Fruit fly (Drosophila melanogaster) whole organism, pupa: ENCODE data around the gene CG43925.
A peak's percentile ranks its signal among the peaks of the same experiment; 100 is the strongest.

Experiments used
- CG10348 ChIP-seq: fragments of 200-800 bp; sonication (Bioruptor generic); IDR thresholded peaks from 2 replicates; pipeline ENCODE4 v1.3.6; 2022; ENCODE audit warnings: missing biosample characterization, missing genetic modification characterization
- CG12605 ChIP-seq: fragments of 200-800 bp; sonication (Bioruptor generic); IDR thresholded peaks from 2 replicates; pipeline ENCODE4 v1.3.6; 2022; ENCODE audit warnings: missing biosample characterization, missing genetic modification characterization
- CG13204 ChIP-seq: fragments of 200-800 bp; sonication (Bioruptor generic); optimal IDR thresholded peaks from 2 replicates; lab custom pipeline; 2018; ENCODE audit warnings: missing biosample characterization, mild to moderate bottlenecking, missing genetic modification characterization, moderate library complexity
- CG14655 ChIP-seq: fragments of 200-800 bp; sonication (Bioruptor generic); optimal IDR thresholded peaks from 3 replicates; lab custom pipeline; 2017; ENCODE audit warnings: mild to moderate bottlenecking, missing biosample characterization, missing genetic modification reagents, missing genetic modification characterization
- CG15710 ChIP-seq: fragments of 200-800 bp; sonication (Bioruptor generic); optimal IDR thresholded peaks from 2 replicates; lab custom pipeline; 2018; ENCODE audit warnings: missing biosample characterization, mild to moderate bottlenecking, missing genetic modification characterization, moderate library complexity
- CG17806 ChIP-seq: fragments of 200-800 bp; sonication (Bioruptor generic); optimal IDR thresholded peaks from 2 replicates; lab custom pipeline; 2018; ENCODE audit warnings: missing biosample characterization, mild to moderate bottlenecking, missing genetic modification characterization, moderate library complexity
- CG32121 ChIP-seq: fragments of 200-800 bp; sonication (Bioruptor generic); IDR thresholded peaks from 2 replicates; pipeline ENCODE4 v1.3.6; 2022; ENCODE audit warnings: missing biosample characterization, missing genetic modification characterization
- CG34367 ChIP-seq: fragments of 200-800 bp; sonication (Bioruptor generic); optimal IDR thresholded peaks from 2 replicates; lab custom pipeline; 2018; ENCODE audit warnings: missing biosample characterization, mild to moderate bottlenecking, missing genetic modification characterization
- CG4496 ChIP-seq: fragments of 200-800 bp; sonication (Bioruptor generic); IDR thresholded peaks from 3 replicates; pipeline ENCODE4 v1.3.6; 2022; ENCODE audit warnings: missing biosample characterization, missing genetic modification characterization
- CG8159 ChIP-seq: fragments of 200-800 bp; sonication (Bioruptor generic); optimal IDR thresholded peaks from 3 replicates; lab custom pipeline; 2018; ENCODE audit warnings: missing biosample characterization, mild to moderate bottlenecking, missing genetic modification characterization, moderate library complexity
- CG8301 ChIP-seq: fragments of 200-800 bp; sonication (Bioruptor generic); optimal IDR thresholded peaks from 2 replicates; lab custom pipeline; 2018; ENCODE audit warnings: missing biosample characterization, mild to moderate bottlenecking, missing genetic modification characterization
- CG9948 ChIP-seq: fragments of 200-800 bp; sonication (Bioruptor generic); optimal IDR thresholded peaks from 2 replicates; lab custom pipeline; 2018; ENCODE audit warnings: missing biosample characterization, mild to moderate bottlenecking, missing genetic modification characterization, moderate library complexity
- D1 ChIP-seq: fragments of 200-800 bp; sonication (Bioruptor generic); optimal IDR thresholded peaks from 2 replicates; lab custom pipeline; 2018; ENCODE audit warnings: missing biosample characterization, mild to moderate bottlenecking, missing genetic modification characterization, moderate library complexity
- EcR ChIP-seq: fragments of 200-800 bp; sonication (Bioruptor generic); optimal IDR thresholded peaks from 3 replicates; lab custom pipeline; 2019; ENCODE audit warnings: missing biosample characterization, missing genetic modification characterization, mild to moderate bottlenecking, moderate library complexity, missing genetic modification reagents
- Ets98B ChIP-seq: fragments of 200-800 bp; sonication (Bioruptor generic); IDR thresholded peaks from 2 replicates; pipeline ENCODE4 v1.3.6; 2022; ENCODE audit warnings: missing biosample characterization, missing genetic modification characterization
- Pif1A ChIP-seq: fragments of 200-800 bp; sonication (Bioruptor generic); optimal IDR thresholded peaks from 3 replicates; lab custom pipeline; 2016; ENCODE audit warnings: missing biosample characterization, missing genetic modification characterization
- Pif1B ChIP-seq: fragments of 200-800 bp; sonication (Bioruptor generic); optimal IDR thresholded peaks from 3 replicates; lab custom pipeline; 2016; ENCODE audit warnings: missing biosample characterization, missing genetic modification characterization
- Snoo ChIP-seq: fragments of 200-800 bp; sonication (Bioruptor generic); optimal IDR thresholded peaks from 3 replicates; lab custom pipeline; 2017; ENCODE audit warnings: missing biosample characterization, mild to moderate bottlenecking, missing genetic modification characterization, inconsistent platforms
- fd96Ca ChIP-seq: fragments of 200-800 bp; sonication (Bioruptor generic); IDR thresholded peaks from 3 replicates; pipeline ENCODE4 v1.3.6; 2022; ENCODE audit warnings: missing biosample characterization, missing genetic modification characterization
- gl ChIP-seq: fragments of 200-800 bp; sonication (Bioruptor generic); optimal IDR thresholded peaks from 2 replicates; lab custom pipeline; 2018; ENCODE audit warnings: missing biosample characterization, mild to moderate bottlenecking, missing genetic modification characterization
- rn ChIP-seq: fragments of 200-800 bp; sonication (Bioruptor generic); IDR thresholded peaks from 2 replicates; pipeline ENCODE4 v1.3.6; 2022; ENCODE audit warnings: missing biosample characterization, missing genetic modification characterization

Gene CG43925

DNA sequence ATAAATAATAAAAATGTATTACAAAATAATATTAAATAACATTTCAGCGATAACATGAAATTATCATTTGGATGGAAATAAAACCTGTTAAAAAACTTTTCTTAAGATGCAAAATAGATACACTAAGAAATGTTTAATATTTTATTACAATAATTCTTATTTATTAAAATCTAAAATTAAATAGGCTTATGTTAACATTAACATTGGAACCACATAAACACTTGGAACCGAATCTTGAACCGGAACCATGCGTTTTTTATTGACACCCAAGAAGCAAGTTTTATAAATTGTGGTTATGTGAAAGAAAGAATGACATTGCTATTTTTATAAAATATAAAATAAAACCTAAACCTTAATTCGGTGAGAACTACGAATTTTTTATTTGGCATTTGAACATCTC is 16.0 kb upstream of the CG43925 start, which contains the start of gene kmg:
TSS of gene kmg (plus strand) at position 301 of the 400 bp plus-strand sequence.
- TF ChIP-seq fd96Ca (GFP tag; lab: Robert Waterston, UW) = no peak
- no peak for TF ChIP-seq CG10348 (GFP tag; lab: Robert Waterston, UW)
- no peak for TF ChIP-seq EcR (GFP tag; lab: Kevin White, UChicago)
- TF ChIP-seq CG15710 (tag; lab: Kevin White, UChicago) = no peak
- no peak for TF ChIP-seq CG12605 (GFP tag; lab: Robert Waterston, UW)
- TF ChIP-seq CG8301 (tag; lab: Kevin White, UChicago) = no peak
- no peak for TF ChIP-seq Ets98B (GFP tag; lab: Robert Waterston, UW)

- TF ChIP-seq CG12605 (GFP tag; lab: Robert Waterston, UW) (no peak), CG13204 (GFP tag; lab: Kevin White, UChicago) (peak; percentile 23), CG32121 (GFP tag; lab: Robert Waterston, UW) (0 out of 2 replicates have a peak, but pooled peaks have one; percentile 13), EcR (GFP tag; lab: Kevin White, UChicago) (peak; percentile 29), CG34367 (peak; percentile 80), CG10348 (GFP tag; lab: Robert Waterston, UW) (no peak), Pif1A (GFP tag; lab: Kevin White, UChicago) (peak; percentile 44), rn (GFP tag; lab: Robert Waterston, UW) (0 out of 2 replicates have a peak, but pooled peaks have one; percentile 32), CG4496 (GFP tag; lab: Robert Waterston, UW) (peak; percentile 63), CG8301 (tag; lab: Kevin White, UChicago) (peak; percentile 81), D1 (no peak), Pif1B (GFP tag; lab: Kevin White, UChicago) (no peak), Snoo (peak; percentile 82), CG17806 (peak; percentile 78), CG8159 (tag; lab: Kevin White, UChicago) (peak; percentile 91), CG14655 (GFP tag; lab: Kevin White, UChicago) (no peak), CG9948 (tag; lab: Kevin White, UChicago) (peak; percentile 88), fd96Ca (GFP tag; lab: Robert Waterston, UW) (0 out of 3 replicates have a peak, but pooled peaks have one; percentile 45), gl (tag; lab: Kevin White, UChicago) (peak; percentile 29), Ets98B (GFP tag; lab: Robert Waterston, UW) (peak; percentile 37; the same call in 1 of the 2 replicates), CG15710 (tag; lab: Kevin White, UChicago) (peak; percentile 87)
Observed at dm6 chr2L:13164994-13165801, 11.0 kb upstream of the CG43925 start, which contains the start of gene Sirt1. Gene Sirt1 (plus strand): TSS chr2L:13165564.

DNA sequence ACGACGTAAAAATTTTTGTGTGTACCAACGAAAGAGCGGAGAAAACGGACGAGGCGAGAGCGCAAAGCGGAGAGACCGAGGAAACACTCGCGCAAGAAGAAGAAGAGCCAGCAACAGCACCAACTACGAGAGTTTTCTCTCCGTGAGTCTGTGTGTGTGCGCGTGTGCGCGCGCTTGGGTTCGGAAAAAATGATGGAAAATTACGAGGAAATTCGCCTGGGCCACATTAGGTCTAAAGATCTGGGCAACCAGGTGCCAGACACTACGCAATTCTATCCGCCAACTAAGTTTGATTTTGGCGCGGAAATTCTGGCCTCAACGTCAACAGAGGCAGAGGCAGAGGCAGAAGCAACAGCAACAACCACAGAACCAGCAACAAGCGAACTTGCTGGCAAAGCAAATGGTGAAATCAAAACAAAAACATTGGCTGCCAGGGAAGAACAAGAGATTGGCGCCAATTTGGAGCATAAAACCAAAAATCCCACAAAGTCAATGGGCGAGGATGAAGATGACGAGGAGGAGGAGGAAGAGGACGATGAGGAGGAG is 10.3 kb upstream of the CG43925 start, which contains the start of gene DnaJ-H:
TSS of gene DnaJ-H (minus strand) at position 271 of the 546 bp plus-strand sequence.
- TF ChIP-seq CG15710 (tag; lab: Kevin White, UChicago) (no peak), CG12605 (GFP tag; lab: Robert Waterston, UW) (peak; percentile 17; the same call in 1 of the 2 replicates)
- TF ChIP-seq, all 21 proteins: peak for 1

dm6 chr2L:13176701-13177249 is 552 bp downstream of the CG43925 start, which contains the start of the genes Sfmbt and CG5439:
Gene Sfmbt (minus strand): TSS chr2L:13176785.
Gene CG5439 (plus strand): TSS chr2L:13177150.
- peak; percentile 62 for TF ChIP-seq CG8159 (tag; lab: Kevin White, UChicago)
- no peak for TF ChIP-seq CG8301 (tag; lab: Kevin White, UChicago)
- peak; percentile 53 for TF ChIP-seq CG17806
- TF ChIP-seq CG4496 (GFP tag; lab: Robert Waterston, UW) = peak; percentile 43; the same call in 1 of the 3 replicates
- 0 out of 2 replicates have a peak, but pooled peaks have one; percentile 23 for TF ChIP-seq CG32121 (GFP tag; lab: Robert Waterston, UW)
- TF ChIP-seq CG14655 (GFP tag; lab: Kevin White, UChicago) = no peak
- peak; percentile 8 for TF ChIP-seq CG34367
- TF ChIP-seq CG9948 (tag; lab: Kevin White, UChicago) = peak; percentile 51
- no peak for TF ChIP-seq Pif1A (GFP tag; lab: Kevin White, UChicago)
- no peak for TF ChIP-seq D1
- TF ChIP-seq Ets98B (GFP tag; lab: Robert Waterston, UW) = no peak
- TF ChIP-seq Snoo = peak; percentile 71
- TF ChIP-seq EcR (GFP tag; lab: Kevin White, UChicago) = no peak
- TF ChIP-seq fd96Ca (GFP tag; lab: Robert Waterston, UW) = peak; percentile 66; the same call in 2 of the 3 replicates
- no peak for TF ChIP-seq CG12605 (GFP tag; lab: Robert Waterston, UW)
- TF ChIP-seq CG15710 (tag; lab: Kevin White, UChicago) = peak; percentile 68
- peak; percentile 39 for TF ChIP-seq rn (GFP tag; lab: Robert Waterston, UW)
- no peak for TF ChIP-seq gl (tag; lab: Kevin White, UChicago)
- TF ChIP-seq Pif1B (GFP tag; lab: Kevin White, UChicago) = no peak
- no peak for TF ChIP-seq CG10348 (GFP tag; lab: Robert Waterston, UW)

dm6 chr2L:13179095-13179494 is 2.9 kb downstream of the CG43925 start, which contains the start of gene Alg7:
Gene Alg7 (plus strand): TSS chr2L:13179247.
- TF ChIP-seq gl (tag; lab: Kevin White, UChicago) = no peak
- no peak for TF ChIP-seq rn (GFP tag; lab: Robert Waterston, UW)
- TF ChIP-seq Ets98B (GFP tag; lab: Robert Waterston, UW) = no peak
- no peak for TF ChIP-seq CG13204 (GFP tag; lab: Kevin White, UChicago)
- no peak for TF ChIP-seq CG14655 (GFP tag; lab: Kevin White, UChicago)
